Fruit fly (Drosophila melanogaster): Measurements from ENCODE around the gene NLaz.

DNA sequence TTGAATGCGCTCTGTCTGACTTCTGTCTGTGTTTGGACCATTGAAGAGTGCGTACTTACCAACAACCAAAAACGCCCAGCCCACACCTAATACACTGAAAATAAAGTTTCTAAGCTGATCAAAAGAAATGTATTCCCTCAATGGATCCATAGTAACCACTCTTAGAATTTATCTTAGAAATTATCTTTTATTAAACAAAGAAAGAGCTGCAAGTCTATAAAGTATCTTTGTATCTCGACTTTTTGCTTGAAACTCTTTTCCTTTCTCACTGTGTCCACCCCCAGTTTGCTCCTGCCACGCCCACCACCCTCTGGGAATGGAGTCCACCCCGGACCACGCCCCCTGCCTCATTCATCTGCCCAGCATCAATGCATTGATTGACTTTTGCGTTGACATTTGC, 16.0 kb upstream of the NLaz start:
- TF ChIP-seq CrebA (GFP tag; optimal IDR thresholded peaks at IDR 0.05; ENCODE audit: borderline replicate concordance) (no peak), br (GFP tag; optimal IDR thresholded peaks at IDR 0.05) (no peak)
